Worm (Caenorhabditis elegans): ENCODE measurements around the gene D2096.10.

- no peak for TF ChIP-seq snpc-4 (GFP tag; optimal IDR thresholded peaks at IDR 0.05)
- TF ChIP-seq snpc-4 (tag; optimal IDR thresholded peaks at IDR 0.05) = peak in 2 of 4 experiments; percentile 67 to 72
- no peak for TF ChIP-seq C06A6.2 (GFP tag; conservative IDR thresholded peaks at IDR 0.05)
- no peak for TF ChIP-seq rec-8 (tag; optimal IDR thresholded peaks at IDR 0.05)
- no peak for TF ChIP-seq hlh-12 (tag; optimal IDR thresholded peaks at IDR 0.05)
These were observed 11.5 kb downstream of the D2096.10 start, which contains the start of gene D2096.7 for ce11 chrIV:8377501-8377900.

All from whole organism, young adult.